Fruit fly (Drosophila melanogaster): Measurements from ENCODE around the gene CG46396.

DNA sequence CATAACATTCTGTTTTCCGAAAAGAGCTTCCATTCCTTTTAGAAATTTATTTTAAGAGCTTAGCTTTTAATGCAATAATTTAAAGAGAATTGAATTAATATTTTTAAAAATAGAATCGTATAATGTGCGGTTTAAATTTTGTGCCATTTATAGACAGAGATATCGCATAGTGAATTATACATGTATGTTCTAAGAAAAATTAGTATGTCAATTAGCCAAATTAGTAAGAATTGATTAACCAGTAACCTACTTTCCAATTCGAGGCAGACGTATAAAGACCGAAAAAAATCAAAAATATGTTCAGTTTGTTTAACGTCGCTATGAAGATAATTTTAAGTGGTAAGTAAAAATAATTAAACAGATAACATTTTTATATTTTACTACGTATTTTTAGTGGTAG is 5.8 kb downstream of the CG46396 start, which contains the start of gene CG31560:
- TF ChIP-seq psq (optimal IDR thresholded peaks at IDR 0.05) (no peak), ttk (optimal IDR thresholded peaks at IDR 0.05) (no peak), h (optimal IDR thresholded peaks at IDR 0.05) (no peak), Myc (optimal IDR thresholded peaks at IDR 0.05) (no peak)

Measured in Kc167 (cell line).